Worm (Caenorhabditis elegans): ENCODE measurements around the gene F31F4.11.

DNA sequence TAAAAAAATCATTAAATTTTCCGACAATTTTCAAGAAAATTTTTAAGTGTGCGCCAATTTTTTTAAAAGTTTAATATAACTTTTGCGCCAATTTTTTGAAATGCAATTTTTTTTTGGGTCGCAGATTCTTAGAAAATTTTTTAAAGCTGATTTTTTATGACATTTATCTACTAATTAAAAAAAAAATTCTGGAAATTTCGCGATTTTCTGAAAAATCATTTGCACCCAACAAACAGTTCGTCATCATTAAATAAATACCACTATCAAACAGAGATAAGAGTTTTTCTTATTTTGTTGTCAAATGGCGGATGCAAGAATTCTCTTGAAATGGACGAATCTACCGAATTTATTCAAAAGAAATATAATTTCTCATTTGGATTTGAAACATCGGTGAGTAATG is 49.0 kb downstream of the F31F4.11 start, which contains the start of gene F48G7.13:
- TF ChIP-seq ces-1 (GFP tag; optimal IDR thresholded peaks at IDR 0.05), result no peak
- no peak for TF ChIP-seq snpc-4 (tag; optimal IDR thresholded peaks at IDR 0.05)
- no peak for TF ChIP-seq lsy-2 (tag; optimal IDR thresholded peaks at IDR 0.05)
- no peak for TF ChIP-seq lin-13 (tag; optimal IDR thresholded peaks at IDR 0.05)
- no peak for TF ChIP-seq pha-4 (tag; optimal IDR thresholded peaks at IDR 0.05)
- TF ChIP-seq mab-5 (tag; optimal IDR thresholded peaks at IDR 0.05), result no peak
- no peak for TF ChIP-seq hlh-1 (tag; optimal IDR thresholded peaks at IDR 0.05)
- no peak for TF ChIP-seq blmp-1 (tag; optimal IDR thresholded peaks at IDR 0.05)
- no peak for TF ChIP-seq sptf-1 (tag; optimal IDR thresholded peaks at IDR 0.05)
- no peak for TF ChIP-seq nhr-12 (tag; optimal IDR thresholded peaks at IDR 0.05)
- no peak for TF ChIP-seq cnd-1 (tag; optimal IDR thresholded peaks at IDR 0.05)
- no peak for TF ChIP-seq elt-3 (tag; optimal IDR thresholded peaks at IDR 0.05)
